Worm (Caenorhabditis elegans) whole organism, mixed stage, embryonic: ENCODE measurements around the gene C07A9.9.
"Not testable (repeated sequence)": the region's sequence is repeated elsewhere in the genome, so short reads cannot be mapped to it uniquely, and the experiment has no call there.

Experiments used
- elt-1 ChIP-seq: sonication (generic microtip); optimal IDR thresholded peaks from 2 replicates; lab custom pipeline; 2017; ENCODE audit warnings: missing genetic modification characterization, mild to moderate bottlenecking, missing compliant biosample characterization, antibody characterized with exemption, moderate library complexity, borderline replicate concordance; ENCODE audit not compliant: insufficient read depth
- flh-1 ChIP-seq: fragments of 200-800 bp; sonication (Bioruptor generic); optimal IDR thresholded peaks from 2 replicates; lab custom pipeline; 2018; ENCODE audit warnings: mild to moderate bottlenecking, missing genetic modification characterization, moderate library complexity, missing compliant biosample characterization
- nhr-237 ChIP-seq: fragments of 150-350 bp; optimal IDR thresholded peaks from 2 replicates; lab custom pipeline; 2014; ENCODE audit warnings: missing biosample characterization, missing genetic modification characterization
- sem-2 ChIP-seq: fragments of 200-800 bp; sonication (Bioruptor generic); optimal IDR thresholded peaks from 2 replicates; lab custom pipeline; 2018; ENCODE audit warnings: mild to moderate bottlenecking, missing genetic modification characterization, missing compliant biosample characterization
- unc-39 ChIP-seq: fragments of 150-350 bp; optimal IDR thresholded peaks from 2 replicates; lab custom pipeline; 2014; ENCODE audit warnings: missing biosample characterization, missing genetic modification characterization

DNA sequence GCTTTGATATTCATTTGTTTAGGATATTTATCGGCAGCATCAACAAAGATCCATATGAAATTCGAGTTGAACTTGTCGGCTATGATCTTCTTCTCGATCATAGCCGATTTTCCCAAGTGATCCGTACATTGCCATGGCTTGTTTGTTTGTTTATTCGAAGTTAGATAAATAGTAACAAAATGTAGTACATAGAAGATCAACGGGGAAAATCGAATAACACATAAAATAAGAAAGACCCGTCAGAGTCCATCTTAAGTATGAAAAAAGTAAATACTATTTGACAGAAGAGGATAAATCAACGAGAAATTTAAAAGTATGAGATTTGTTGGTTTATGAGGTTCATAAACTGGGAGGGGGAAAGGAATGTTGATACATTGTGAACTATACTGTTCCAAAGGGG is 15.3 kb upstream of the C07A9.9 start, which contains the start of gene C07A9.5:
- not testable (repeated sequence) for TF ChIP-seq nhr-237; elt-1; flh-1 (GFP tag; lab: Kevin White, UChicago); sem-2 (GFP tag; lab: Kevin White, UChicago); unc-39 (tag; lab: Kevin White, UChicago)
